Worm (Caenorhabditis elegans) whole organism, late embryonic: ENCODE measurements around the gene F19B2.6.

Source experiments
- K02D7.2 ChIP-seq: sonication (generic microtip); optimal IDR thresholded peaks from 2 replicates; lab custom pipeline; 2017; ENCODE audit warnings: mild to moderate bottlenecking, missing genetic modification characterization, missing compliant biosample characterization
- K09A11.1 ChIP-seq: sonication (generic microtip); optimal IDR thresholded peaks from 2 replicates; lab custom pipeline; 2017; ENCODE audit warnings: antibody characterized with exemption, mild to moderate bottlenecking, missing genetic modification characterization, missing compliant biosample characterization; ENCODE audit not compliant: insufficient read depth
- Y22D7AL.16 ChIP-seq: sonication (generic microtip); optimal IDR thresholded peaks from 2 replicates; lab custom pipeline; 2016; ENCODE audit warnings: missing genetic modification characterization, missing compliant biosample characterization
- ama-1 ChIP-seq: fragments of 150-350 bp; optimal IDR thresholded peaks from 2 replicates; lab custom pipeline; 2014
- ceh-14 ChIP-seq: sonication (generic microtip); optimal IDR thresholded peaks from 2 replicates; lab custom pipeline; 2016; ENCODE audit warnings: missing genotype, missing genetic modification characterization, missing compliant biosample characterization
- ceh-18 ChIP-seq: sonication (generic microtip); optimal IDR thresholded peaks from 2 replicates; lab custom pipeline; 2016; ENCODE audit warnings: missing genetic modification characterization, missing compliant biosample characterization
- ceh-19 ChIP-seq: fragments of 200-800 bp; sonication (Bioruptor generic); optimal IDR thresholded peaks from 2 replicates; lab custom pipeline; 2018; ENCODE audit warnings: mild to moderate bottlenecking, missing genetic modification characterization, missing compliant biosample characterization
- ceh-22 ChIP-seq: sonication (generic microtip); optimal IDR thresholded peaks from 2 replicates; lab custom pipeline; 2017; ENCODE audit warnings: missing biosample characterization, missing genetic modification characterization
- ceh-31 ChIP-seq: sonication (generic microtip); optimal IDR thresholded peaks from 2 replicates; lab custom pipeline; 2016; ENCODE audit warnings: missing genetic modification characterization, missing compliant biosample characterization
- ceh-45 ChIP-seq: fragments of 200-800 bp; sonication (Bioruptor generic); IDR thresholded peaks from 2 replicates; pipeline ENCODE4 v1.3.6; 2022; ENCODE audit warnings: missing genetic modification reagents, missing genetic modification characterization, missing compliant biosample characterization
- ceh-48 ChIP-seq: sonication (generic microtip); optimal IDR thresholded peaks from 2 replicates; lab custom pipeline; 2016; ENCODE audit warnings: missing genetic modification characterization, inconsistent platforms, missing compliant biosample characterization
- che-1 ChIP-seq: sonication (generic microtip); optimal IDR thresholded peaks from 2 replicates; lab custom pipeline; 2016; ENCODE audit warnings: mild to moderate bottlenecking, missing genetic modification characterization, missing compliant biosample characterization
- dve-1 ChIP-seq: sonication (generic microtip); optimal IDR thresholded peaks from 2 replicates; lab custom pipeline; 2017; ENCODE audit warnings: antibody characterized with exemption, mild to moderate bottlenecking, missing genetic modification characterization, missing compliant biosample characterization
- eyg-1 ChIP-seq: sonication (generic microtip); optimal IDR thresholded peaks from 2 replicates; lab custom pipeline; 2016; ENCODE audit warnings: missing genotype, missing genetic modification characterization, missing compliant biosample characterization
- fkh-6 ChIP-seq: sonication (generic microtip); optimal IDR thresholded peaks from 2 replicates; lab custom pipeline; 2016; ENCODE audit warnings: missing genetic modification characterization, missing compliant biosample characterization
- gmeb-2 ChIP-seq: sonication (generic microtip); optimal IDR thresholded peaks from 2 replicates; lab custom pipeline; 2016; ENCODE audit warnings: missing genetic modification characterization, inconsistent platforms, missing compliant biosample characterization
- hlh-15 ChIP-seq: sonication (generic microtip); optimal IDR thresholded peaks from 2 replicates; lab custom pipeline; 2016; ENCODE audit warnings: missing genetic modification characterization, missing compliant biosample characterization
- hlh-30 ChIP-seq: sonication (generic microtip); optimal IDR thresholded peaks from 2 replicates; lab custom pipeline; 2017; ENCODE audit warnings: antibody characterized with exemption, missing genetic modification characterization, missing compliant biosample characterization; ENCODE audit not compliant: insufficient read depth
- hlh-8 ChIP-seq: sonication (generic microtip); optimal IDR thresholded peaks from 2 replicates; lab custom pipeline; 2016; ENCODE audit warnings: missing genotype, missing genetic modification characterization, missing compliant biosample characterization
- lim-6 ChIP-seq: sonication (generic microtip); optimal IDR thresholded peaks from 2 replicates; lab custom pipeline; 2016; ENCODE audit warnings: missing genetic modification characterization, missing compliant biosample characterization
- lin-11 ChIP-seq: fragments of 200-800 bp; sonication (Bioruptor generic); optimal IDR thresholded peaks from 2 replicates; lab custom pipeline; 2018; ENCODE audit warnings: mild to moderate bottlenecking, missing genetic modification characterization, missing compliant biosample characterization
- madf-2 ChIP-seq: sonication (generic microtip); optimal IDR thresholded peaks from 2 replicates; lab custom pipeline; 2017; ENCODE audit warnings: missing genetic modification characterization, missing compliant biosample characterization
- mec-3 ChIP-seq: sonication (generic microtip); optimal IDR thresholded peaks from 2 replicates; lab custom pipeline; 2016; ENCODE audit warnings: borderline replicate concordance, missing genetic modification characterization, missing compliant biosample characterization
- nfya-1 ChIP-seq: sonication (generic microtip); optimal IDR thresholded peaks from 2 replicates; lab custom pipeline; 2017; ENCODE audit warnings: missing genetic modification characterization, mild to moderate bottlenecking, missing compliant biosample characterization, antibody characterized with exemption, moderate library complexity
- nhr-11 ChIP-seq: fragments of 150-350 bp; optimal IDR thresholded peaks from 2 replicates; lab custom pipeline; 2014; ENCODE audit warnings: missing biosample characterization, missing genetic modification characterization
- nhr-232 ChIP-seq: sonication (generic microtip); optimal IDR thresholded peaks from 2 replicates; lab custom pipeline; 2016; ENCODE audit warnings: missing genetic modification characterization, missing compliant biosample characterization
- npax-4 ChIP-seq: sonication (generic microtip); optimal IDR thresholded peaks from 2 replicates; lab custom pipeline; 2016; ENCODE audit warnings: missing genetic modification characterization, missing compliant biosample characterization
- odd-2 ChIP-seq: sonication (generic microtip); optimal IDR thresholded peaks from 2 replicates; lab custom pipeline; 2017; ENCODE audit warnings: antibody characterized with exemption, mild to moderate bottlenecking, missing genetic modification characterization, missing compliant biosample characterization
- pha-4 ChIP-seq: fragments of 150-350 bp; optimal IDR thresholded peaks from 2 replicates; lab custom pipeline; 2018; ENCODE audit warnings: missing biosample characterization, missing genetic modification reagents, missing genetic modification characterization
- pqm-1 ChIP-seq: sonication (generic microtip); optimal IDR thresholded peaks from 2 replicates; lab custom pipeline; 2016; ENCODE audit warnings: missing genetic modification characterization, missing compliant biosample characterization
- pros-1 ChIP-seq: fragments of 150-350 bp; optimal IDR thresholded peaks from 2 replicates; lab custom pipeline; 2014; ENCODE audit warnings: missing biosample characterization, missing genetic modification reagents, missing genetic modification characterization
- rnt-1 ChIP-seq: sonication (generic microtip); optimal IDR thresholded peaks from 2 replicates; lab custom pipeline; 2016; ENCODE audit warnings: missing genetic modification characterization, missing compliant biosample characterization
- sdc-2 ChIP-seq: sonication (generic microtip); optimal IDR thresholded peaks from 2 replicates; lab custom pipeline; 2016; ENCODE audit warnings: missing genotype, missing genetic modification characterization, missing compliant biosample characterization
- sox-2 ChIP-seq: fragments of 200-800 bp; sonication (Bioruptor generic); IDR thresholded peaks from 2 replicates; pipeline ENCODE4 v1.3.6; 2022; ENCODE audit warnings: missing genetic modification reagents, missing genetic modification characterization, missing compliant biosample characterization
- sox-4 ChIP-seq: sonication (generic microtip); optimal IDR thresholded peaks from 2 replicates; lab custom pipeline; 2017; ENCODE audit warnings: mild to moderate bottlenecking, missing genetic modification characterization, inconsistent platforms, missing compliant biosample characterization
- tbx-2 ChIP-seq: sonication (generic microtip); optimal IDR thresholded peaks from 2 replicates; lab custom pipeline; 2016; ENCODE audit warnings: missing genetic modification characterization, missing compliant biosample characterization
- tbx-7 ChIP-seq: sonication (generic microtip); optimal IDR thresholded peaks from 2 replicates; lab custom pipeline; 2016; ENCODE audit warnings: missing genotype, missing genetic modification characterization, missing compliant biosample characterization
- ttx-3 ChIP-seq: sonication (generic microtip); optimal IDR thresholded peaks from 2 replicates; lab custom pipeline; 2016; ENCODE audit warnings: missing genetic modification reagents, missing genetic modification characterization, missing compliant biosample characterization
- unc-42 ChIP-seq: sonication (generic microtip); optimal IDR thresholded peaks from 2 replicates; lab custom pipeline; 2016; ENCODE audit warnings: missing genotype, missing genetic modification characterization, missing compliant biosample characterization
- unc-86 ChIP-seq: sonication (generic microtip); optimal IDR thresholded peaks from 2 replicates; lab custom pipeline; 2016; ENCODE audit warnings: missing genetic modification characterization, missing compliant biosample characterization
- zip-5 ChIP-seq: sonication (generic microtip); optimal IDR thresholded peaks from 2 replicates; lab custom pipeline; 2016; ENCODE audit warnings: missing genetic modification characterization, missing compliant biosample characterization
- ztf-16 ChIP-seq: sonication (generic microtip); optimal IDR thresholded peaks from 2 replicates; lab custom pipeline; 2017; ENCODE audit warnings: missing genetic modification characterization, missing compliant biosample characterization

Gene F19B2.6

ce11 chrV:20195451-20196036, 37.2 kb downstream of the F19B2.6 start, which contains the start of the genes srh-217 and Y113G7B.28:
srh-217 (minus strand) TSS chrV:20195551.
Y113G7B.28 (plus strand) TSS chrV:20195986.
- TF ChIP-seq rnt-1 = no peak
- TF ChIP-seq ceh-19 (GFP tag; lab: Kevin White, UChicago) = no peak
- no peak for TF ChIP-seq npax-4
- TF ChIP-seq ceh-48 (tag; lab: Kevin White, UChicago) = no peak
- no peak for TF ChIP-seq ztf-16 (tag; lab: Kevin White, UChicago)
- TF ChIP-seq ceh-45 (GFP tag; lab: Robert Waterston, UW) = no peak
- no peak for TF ChIP-seq ama-1 (lab: Kevin White, UChicago)
- no peak for TF ChIP-seq nfya-1 (tag; lab: Kevin White, UChicago)
- no peak for TF ChIP-seq che-1 (tag; lab: Kevin White, UChicago)
- TF ChIP-seq ttx-3 (tag; lab: Kevin White, UChicago) = no peak
- TF ChIP-seq hlh-15 (tag; lab: Kevin White, UChicago) = no peak
- no peak for TF ChIP-seq nhr-11 (tag; lab: Kevin White, UChicago)
- no peak for TF ChIP-seq pros-1 (tag; lab: Kevin White, UChicago)
- no peak for TF ChIP-seq pqm-1
- no peak for TF ChIP-seq eyg-1 (tag; lab: Kevin White, UChicago)
- no peak for TF ChIP-seq K02D7.2
- TF ChIP-seq odd-2 (tag; lab: Kevin White, UChicago) = no peak
- no peak for TF ChIP-seq gmeb-2
- TF ChIP-seq pha-4 (tag; lab: Kevin White, UChicago) = no peak
- TF ChIP-seq madf-2 (tag; lab: Kevin White, UChicago) = no peak
- TF ChIP-seq, all 69 proteins: peak for 0

DNA sequence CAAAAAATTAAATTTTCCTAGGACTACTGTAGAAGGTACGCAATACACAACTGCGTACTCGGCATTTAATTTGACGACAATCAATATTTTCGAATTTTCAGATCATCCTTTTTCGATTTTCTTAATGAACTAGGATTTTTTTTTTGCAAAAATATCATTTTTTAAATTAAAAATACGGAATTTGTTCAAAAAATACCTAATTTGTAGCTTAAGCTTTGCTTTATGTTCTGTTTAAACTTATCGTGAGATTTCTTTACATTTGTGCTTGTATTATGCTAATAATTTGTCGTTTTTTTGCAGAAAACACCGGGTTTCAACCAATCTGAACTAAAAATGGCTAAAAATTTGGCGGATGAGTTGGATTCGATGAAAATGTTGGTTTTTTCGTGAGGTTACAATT, 38.3 kb downstream of the F19B2.6 start, which contains the start of gene ftr-1:
Gene ftr-1 (plus strand): TSS at position 301 of the 400 bp plus-strand sequence.
- TF ChIP-seq mec-3 (tag; lab: Kevin White, UChicago) (no peak), sox-2 (GFP tag; lab: Robert Waterston, UW) (no peak), K09A11.1 (tag; lab: Kevin White, UChicago) (no peak), sdc-2 (tag; lab: Kevin White, UChicago) (no peak), fkh-6 (no peak), lim-6 (tag; lab: Kevin White, UChicago) (no peak), unc-42 (tag; lab: Kevin White, UChicago) (no peak), ceh-14 (tag; lab: Kevin White, UChicago) (no peak), ceh-22 (no peak), pros-1 (tag; lab: Kevin White, UChicago) (no peak), K02D7.2 (no peak), hlh-30 (tag; lab: Kevin White, UChicago) (no peak), gmeb-2 (no peak), tbx-7 (no peak), tbx-2 (tag; lab: Kevin White, UChicago) (no peak), ceh-31 (no peak), lin-11 (tag; lab: Kevin White, UChicago) (no peak), nhr-232 (no peak), sox-4 (tag; lab: Kevin White, UChicago) (no peak), che-1 (tag; lab: Kevin White, UChicago) (no peak)
- TF ChIP-seq, all 69 proteins: peak for 0

ce11 chrV:20198954-20199353, 40.6 kb downstream of the F19B2.6 start, which contains the start of gene fog-2:
fog-2 (plus strand) TSS chrV:20199254.
- no peak for TF ChIP-seq unc-86 (tag; lab: Kevin White, UChicago)
- TF ChIP-seq unc-42 (tag; lab: Kevin White, UChicago) = no peak
- no peak for TF ChIP-seq hlh-8 (tag; lab: Kevin White, UChicago)
- no peak for TF ChIP-seq ama-1 (lab: Kevin White, UChicago)
- no peak for TF ChIP-seq ceh-14 (tag; lab: Kevin White, UChicago)
- no peak for TF ChIP-seq sdc-2 (tag; lab: Kevin White, UChicago)
- no peak for TF ChIP-seq dve-1
- no peak for TF ChIP-seq nhr-232
- TF ChIP-seq Y22D7AL.16 (tag; lab: Kevin White, UChicago) = no peak
- TF ChIP-seq sox-2 (GFP tag; lab: Robert Waterston, UW) = no peak
- TF ChIP-seq zip-5 (tag; lab: Kevin White, UChicago) = no peak
- TF ChIP-seq nhr-11 (tag; lab: Kevin White, UChicago) = no peak
- TF ChIP-seq lim-6 (tag; lab: Kevin White, UChicago) = no peak
- no peak for TF ChIP-seq mec-3 (tag; lab: Kevin White, UChicago)
- TF ChIP-seq ceh-31 = no peak
- no peak for TF ChIP-seq ceh-18 (tag; lab: Kevin White, UChicago)
- no peak for TF ChIP-seq madf-2 (tag; lab: Kevin White, UChicago)
